Worm (Caenorhabditis elegans) whole organism, L4/young adult: ENCODE results near the gene tsp-10.

Source experiments
- W03F9.2 ChIP-seq: fragments of 150-350 bp; optimal IDR thresholded peaks from 2 replicates; lab custom pipeline; 2014; ENCODE audit warnings: missing biosample characterization, missing genetic modification characterization
- dao-5 ChIP-seq: sonication (generic microtip); optimal IDR thresholded peaks from 2 replicates; lab custom pipeline; 2016; ENCODE audit warnings: missing genotype, missing genetic modification characterization, moderate library complexity, missing compliant biosample characterization
- him-1 ChIP-seq: sonication (generic microtip); optimal IDR thresholded peaks from 2 replicates; lab custom pipeline; 2016; ENCODE audit warnings: missing genotype, missing genetic modification reagents, missing genetic modification characterization, missing compliant biosample characterization

The tsp-10 gene

ce11 chrII:6718221-6718620 is at the start of gene tsp-10:
Gene tsp-10, plus strand, starts transcription at chrII:6718586.
- TF ChIP-seq dao-5 (tag; lab: Kevin White, UChicago): no peak
- TF ChIP-seq W03F9.2 (tag; lab: Kevin White, UChicago): no peak
- no peak for TF ChIP-seq him-1

DNA sequence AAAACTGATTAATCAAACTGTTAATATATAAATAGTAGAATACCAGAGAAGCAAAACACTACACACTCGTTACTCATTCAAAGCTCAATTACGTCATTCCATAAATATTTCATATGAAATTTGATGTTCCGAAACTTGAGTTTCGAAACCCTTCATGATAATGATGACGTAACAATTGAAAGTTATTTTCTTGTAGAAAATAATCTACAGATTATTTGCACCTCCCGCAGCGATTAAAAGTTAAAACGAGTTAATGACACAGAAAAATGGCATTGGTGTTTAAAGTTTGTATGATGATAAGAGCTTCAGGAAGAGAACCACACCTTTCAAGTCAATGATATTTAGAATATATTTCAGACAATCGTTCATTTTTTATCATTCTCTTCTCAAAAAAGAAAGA is 44.5 kb upstream of the tsp-10 start, which contains the start of gene H43E16.1:
H43E16.1 (plus strand) TSS at position 375 of the 400 bp plus-strand sequence.
- no peak for TF ChIP-seq him-1
- TF ChIP-seq W03F9.2 (tag; lab: Kevin White, UChicago): no peak
- no peak for TF ChIP-seq dao-5 (tag; lab: Kevin White, UChicago)

DNA sequence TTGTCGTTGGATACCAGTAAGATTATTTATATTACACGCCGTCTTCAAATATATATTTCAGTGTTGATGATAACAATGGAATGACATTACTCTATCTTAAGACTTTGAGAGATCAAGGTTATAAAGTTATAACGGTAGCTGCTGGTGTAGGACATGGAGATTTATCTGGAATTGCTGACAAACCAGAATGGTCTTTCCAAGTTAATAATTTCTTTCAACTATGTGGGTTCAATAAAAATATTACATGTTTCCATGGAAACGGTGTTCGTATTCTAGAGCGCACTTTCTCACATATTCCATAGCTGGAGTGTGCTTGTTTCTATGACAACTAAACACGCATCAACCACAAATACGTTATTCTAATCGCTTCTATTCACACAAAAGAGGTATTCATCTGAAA is 38.7 kb upstream of the tsp-10 start, which contains the start of gene ift-74:
ift-74 (plus strand) TSS at position 301 of the 400 bp plus-strand sequence.
- no peak for TF ChIP-seq dao-5 (tag; lab: Kevin White, UChicago)
- TF ChIP-seq him-1: no peak
- TF ChIP-seq W03F9.2 (tag; lab: Kevin White, UChicago): no peak

- TF ChIP-seq W03F9.2 (tag; lab: Kevin White, UChicago) (no peak), dao-5 (tag; lab: Kevin White, UChicago) (no peak), him-1 (no peak)
These were observed 36.9 kb upstream of the tsp-10 start for ce11 chrII:6681478-6681877.

DNA sequence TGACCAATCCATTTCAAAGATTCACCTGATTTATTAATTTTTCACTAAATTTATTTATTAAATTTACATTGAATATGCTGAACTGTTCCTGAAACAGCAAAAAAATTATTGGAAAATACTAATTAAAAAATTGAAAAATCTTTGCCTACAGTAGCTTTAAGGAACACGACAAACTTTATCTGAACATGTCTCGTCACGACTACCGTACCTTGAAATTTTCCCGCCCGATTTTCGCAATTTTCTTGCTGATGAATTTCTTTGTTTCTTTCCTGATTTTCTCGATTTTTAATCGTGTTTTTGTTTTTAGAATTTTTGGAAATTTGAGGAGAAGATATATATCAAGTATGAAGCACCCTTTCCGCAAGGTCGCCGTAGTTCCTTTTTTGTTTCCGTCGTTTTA is 35.5 kb upstream of the tsp-10 start:
- no peak for TF ChIP-seq W03F9.2 (tag; lab: Kevin White, UChicago)
- no peak for TF ChIP-seq dao-5 (tag; lab: Kevin White, UChicago)
- TF ChIP-seq him-1: no peak

- TF ChIP-seq dao-5 (tag; lab: Kevin White, UChicago) (no peak), him-1 (no peak), W03F9.2 (tag; lab: Kevin White, UChicago) (no peak)
These were observed 34.6 kb upstream of the tsp-10 start, which contains the start of gene gyf-1 for ce11 chrII:6683663-6684285. Gene gyf-1, plus strand, starts transcription at chrII:6684235.

DNA sequence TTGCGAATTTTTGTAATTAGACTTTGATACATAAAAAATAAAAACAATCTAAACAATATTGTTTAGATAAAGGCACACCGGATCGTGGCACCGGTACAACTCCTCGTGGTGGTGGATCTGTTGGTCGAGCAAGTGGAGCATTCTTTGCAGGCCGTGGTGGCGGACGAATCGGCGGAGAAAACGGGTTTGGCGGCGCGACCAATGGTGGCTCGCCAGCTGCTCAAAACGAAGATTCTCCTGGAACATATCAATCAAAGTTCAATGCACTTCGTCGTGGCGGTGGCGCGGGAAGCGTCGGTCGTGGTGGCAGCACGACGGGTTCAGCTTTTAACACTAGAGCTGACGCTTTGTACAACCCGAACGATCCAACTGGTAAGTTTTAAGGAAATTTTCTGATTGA is 32.4 kb upstream of the tsp-10 start:
- TF ChIP-seq him-1: no peak
- no peak for TF ChIP-seq W03F9.2 (tag; lab: Kevin White, UChicago)
- TF ChIP-seq dao-5 (tag; lab: Kevin White, UChicago): no peak

DNA sequence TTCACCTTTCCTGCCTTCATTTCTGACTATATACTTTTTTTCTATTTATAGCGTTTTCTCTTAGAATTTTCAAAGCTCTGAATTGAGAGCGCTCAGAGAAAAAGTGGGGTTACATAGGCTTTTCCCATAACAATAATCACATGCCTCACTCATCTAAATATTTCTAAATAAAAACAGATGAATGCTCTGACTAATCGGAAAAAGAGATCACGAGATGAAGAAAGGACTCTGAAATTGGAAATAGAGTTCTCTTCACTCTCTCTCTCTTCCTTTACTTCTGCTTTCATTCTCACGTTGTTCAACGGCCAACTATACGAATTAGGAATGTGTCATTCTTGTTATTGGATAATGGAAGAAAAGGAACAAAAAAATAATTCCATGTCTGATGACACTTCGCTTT is 29.3 kb upstream of the tsp-10 start:
- TF ChIP-seq dao-5 (tag; lab: Kevin White, UChicago) (no peak), him-1 (no peak), W03F9.2 (tag; lab: Kevin White, UChicago) (no peak)

- TF ChIP-seq dao-5 (tag; lab: Kevin White, UChicago) (no peak), W03F9.2 (tag; lab: Kevin White, UChicago) (no peak), him-1 (no peak)
These were observed 23.0 kb upstream of the tsp-10 start, which contains the start of gene C18H9.5 for ce11 chrII:6695388-6695787. Gene C18H9.5, minus strand, starts transcription at chrII:6695566.

- TF ChIP-seq him-1: no peak
- TF ChIP-seq W03F9.2 (tag; lab: Kevin White, UChicago): no peak
- no peak for TF ChIP-seq dao-5 (tag; lab: Kevin White, UChicago)
These were observed 19.6 kb upstream of the tsp-10 start, which contains the start of gene C18H9.1 for ce11 chrII:6698784-6699183. Gene C18H9.1, plus strand, starts transcription at chrII:6699084.

- TF ChIP-seq W03F9.2 (tag; lab: Kevin White, UChicago) (no peak), dao-5 (tag; lab: Kevin White, UChicago) (no peak), him-1 (no peak)
These were observed 16.9 kb upstream of the tsp-10 start, which contains the start of gene C18H9.6 for ce11 chrII:6701497-6701896. Gene C18H9.6, minus strand, starts transcription at chrII:6701625.

DNA sequence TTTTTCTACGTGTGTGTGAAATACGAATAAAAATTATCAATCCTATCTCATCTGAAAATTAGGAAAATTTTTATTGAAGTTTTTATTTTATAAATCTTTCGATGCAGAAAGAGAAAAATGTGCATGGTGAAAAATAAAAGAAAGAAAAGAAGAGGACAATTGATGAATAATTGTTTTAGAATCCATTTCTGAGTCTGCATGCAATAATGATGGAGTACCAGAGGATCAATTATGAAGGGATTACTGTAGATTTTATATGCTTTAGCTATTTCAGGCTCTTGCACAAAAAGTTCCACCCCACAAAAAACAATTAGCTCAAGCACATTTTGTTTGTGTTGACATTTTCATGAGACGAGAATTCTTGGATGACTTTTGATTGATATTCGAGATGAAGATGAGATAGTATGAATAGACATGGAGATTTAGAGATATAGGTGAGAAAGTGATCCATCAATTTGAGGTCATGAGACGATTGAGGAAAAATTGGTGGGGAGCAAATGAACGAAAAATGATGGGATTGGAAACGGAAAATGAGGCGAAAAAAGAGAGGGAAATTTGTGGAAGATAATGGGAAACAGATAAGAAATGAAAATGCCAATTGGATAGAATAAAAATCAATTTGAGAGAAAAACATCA is 12.7 kb upstream of the tsp-10 start, which contains the start of gene rpy-1:
rpy-1 (minus strand) TSS at position 51 of the 636 bp plus-strand sequence.
- no peak for TF ChIP-seq W03F9.2 (tag; lab: Kevin White, UChicago)
- no peak for TF ChIP-seq him-1
- TF ChIP-seq dao-5 (tag; lab: Kevin White, UChicago): no peak

ce11 chrII:6706552-6707091 is 11.8 kb upstream of the tsp-10 start:
- no peak for TF ChIP-seq dao-5 (tag; lab: Kevin White, UChicago)
- TF ChIP-seq him-1: no peak
- no peak for TF ChIP-seq W03F9.2 (tag; lab: Kevin White, UChicago)
